Fruit fly (Drosophila melanogaster): ENCODE measurements around the gene aurA.
A peak's percentile ranks its signal among the peaks of the same experiment; 100 is the strongest.

The aurA gene

dm6 chr3R:11967262-11968029 is 4.5 kb downstream of the aurA start, which contains the start of the genes CG12213 and GC1 (continued):
- no peak for TF ChIP-seq CG13296 (GFP tag; optimal IDR thresholded peaks at IDR 0.05)
- TF ChIP-seq Gsc (GFP tag; IDR thresholded peaks at IDR 0.05) = no peak
- no peak for TF ChIP-seq tup (GFP tag; optimal IDR thresholded peaks at IDR 0.05)
- TF ChIP-seq CG4328 (GFP tag; optimal IDR thresholded peaks at IDR 0.05) = no peak
- TF ChIP-seq mld (GFP tag; IDR thresholded peaks at IDR 0.05; ENCODE audit: partially characterized antibody) = peak; percentile 94
- no peak for TF ChIP-seq CG6765 (GFP tag; optimal IDR thresholded peaks at IDR 0.05)
- peak; percentile 11 for TF ChIP-seq CG2678 (tag; optimal IDR thresholded peaks at IDR 0.05)
- TF ChIP-seq vvl (GFP tag; IDR thresholded peaks at IDR 0.05) = peak; percentile 10; the same call in 1 of the 2 replicates
- no peak for TF ChIP-seq CG7372 (GFP tag; IDR thresholded peaks at IDR 0.05)
- TF ChIP-seq cas (GFP tag; IDR thresholded peaks at IDR 0.05) = no peak
- peak; percentile 55 for TF ChIP-seq Max (GFP tag; optimal IDR thresholded peaks at IDR 0.05)
- no peak for TF ChIP-seq CG2875 (GFP tag; optimal IDR thresholded peaks at IDR 0.05)
- no peak for TF ChIP-seq CG7357 (GFP tag; IDR thresholded peaks at IDR 0.05)
- TF ChIP-seq ftz-f1 (GFP tag; optimal IDR thresholded peaks at IDR 0.05) = no peak
- no peak for TF ChIP-seq CG6683 (GFP tag; optimal IDR thresholded peaks at IDR 0.05)
- TF ChIP-seq CG9215 (GFP tag; IDR thresholded peaks at IDR 0.05) = no peak
- TF ChIP-seq gem (tag; optimal IDR thresholded peaks at IDR 0.05) = peak; percentile 53
- no peak for TF ChIP-seq tio (GFP tag; optimal IDR thresholded peaks at IDR 0.05)
- TF ChIP-seq CG10431 (GFP tag; optimal IDR thresholded peaks at IDR 0.05) = no peak
- no peak for TF ChIP-seq CG8765 (GFP tag; IDR thresholded peaks at IDR 0.05)
- peak; percentile 23 for TF ChIP-seq HmgD (GFP tag; optimal IDR thresholded peaks at IDR 0.05)
- TF ChIP-seq trh (GFP tag; optimal IDR thresholded peaks at IDR 0.05) = no peak
- TF ChIP-seq tap (tag; optimal IDR thresholded peaks at IDR 0.05) = no peak
- peak; percentile 57 for TF ChIP-seq corto (GFP tag; optimal IDR thresholded peaks at IDR 0.05)
- TF ChIP-seq Nf-YB (GFP tag; optimal IDR thresholded peaks at IDR 0.05) = peak; percentile 39
- TF ChIP-seq fru (optimal IDR thresholded peaks at IDR 0.05) = no peak
- peak; percentile 91 for TF ChIP-seq CG7963 (GFP tag; IDR thresholded peaks at IDR 0.05; ENCODE audit: partially characterized antibody)
- peak; percentile 39 for TF ChIP-seq nerfin-1 (tag; optimal IDR thresholded peaks at IDR 0.05)
- TF ChIP-seq amos (GFP tag; IDR thresholded peaks at IDR 0.05; ENCODE audit: partially characterized antibody) = peak; percentile 99
- no peak for TF ChIP-seq ranshi (GFP tag; IDR thresholded peaks at IDR 0.05)
- TF ChIP-seq CG17359 (tag; optimal IDR thresholded peaks at IDR 0.05) = no peak
- TF ChIP-seq kah (GFP tag; optimal IDR thresholded peaks at IDR 0.05) = no peak
- peak; percentile 4 for TF ChIP-seq CG10147 (GFP tag; optimal IDR thresholded peaks at IDR 0.05)
- no peak for TF ChIP-seq usp (GFP tag; optimal IDR thresholded peaks at IDR 0.05)
- no peak for TF ChIP-seq CG17802 (tag; optimal IDR thresholded peaks at IDR 0.05)
- no peak for TF ChIP-seq gcm (GFP tag; optimal IDR thresholded peaks at IDR 0.05)
- TF ChIP-seq CG9437 (GFP tag; optimal IDR thresholded peaks at IDR 0.05) = no peak
- no peak for TF ChIP-seq CG32767 (GFP tag; IDR thresholded peaks at IDR 0.05)
- peak; percentile 40 for TF ChIP-seq CG12155 (GFP tag; optimal IDR thresholded peaks at IDR 0.05)
- no peak for TF ChIP-seq Dip2 (GFP tag; IDR thresholded peaks at IDR 0.05)
- TF ChIP-seq CG17328 (GFP tag; IDR thresholded peaks at IDR 0.05) = no peak
- TF ChIP-seq CG11560 (tag; IDR thresholded peaks at IDR 0.05) = no peak
- TF ChIP-seq inv (GFP tag; IDR thresholded peaks at IDR 0.05; ENCODE audit: partially characterized antibody) = peak; percentile 99
- no peak for TF ChIP-seq Taf1 (GFP tag; IDR thresholded peaks at IDR 0.05)
- no peak for TF ChIP-seq CG12769 (tag; optimal IDR thresholded peaks at IDR 0.05)
- 0 out of 2 replicates have a peak, but pooled peaks have one; percentile 28 for TF ChIP-seq NFAT (GFP tag; IDR thresholded peaks at IDR 0.05)
- peak; percentile 56 for TF ChIP-seq Dek (tag; optimal IDR thresholded peaks at IDR 0.05)
- TF ChIP-seq CG4730 (GFP tag; IDR thresholded peaks at IDR 0.05) = no peak
- TF ChIP-seq CG33213 (GFP tag; optimal IDR thresholded peaks at IDR 0.05) = peak; percentile 49
- no peak for TF ChIP-seq CG6175 (GFP tag; IDR thresholded peaks at IDR 0.05)
